Worm (Caenorhabditis elegans): Measurements from ENCODE around the gene M117.1.

DNA sequence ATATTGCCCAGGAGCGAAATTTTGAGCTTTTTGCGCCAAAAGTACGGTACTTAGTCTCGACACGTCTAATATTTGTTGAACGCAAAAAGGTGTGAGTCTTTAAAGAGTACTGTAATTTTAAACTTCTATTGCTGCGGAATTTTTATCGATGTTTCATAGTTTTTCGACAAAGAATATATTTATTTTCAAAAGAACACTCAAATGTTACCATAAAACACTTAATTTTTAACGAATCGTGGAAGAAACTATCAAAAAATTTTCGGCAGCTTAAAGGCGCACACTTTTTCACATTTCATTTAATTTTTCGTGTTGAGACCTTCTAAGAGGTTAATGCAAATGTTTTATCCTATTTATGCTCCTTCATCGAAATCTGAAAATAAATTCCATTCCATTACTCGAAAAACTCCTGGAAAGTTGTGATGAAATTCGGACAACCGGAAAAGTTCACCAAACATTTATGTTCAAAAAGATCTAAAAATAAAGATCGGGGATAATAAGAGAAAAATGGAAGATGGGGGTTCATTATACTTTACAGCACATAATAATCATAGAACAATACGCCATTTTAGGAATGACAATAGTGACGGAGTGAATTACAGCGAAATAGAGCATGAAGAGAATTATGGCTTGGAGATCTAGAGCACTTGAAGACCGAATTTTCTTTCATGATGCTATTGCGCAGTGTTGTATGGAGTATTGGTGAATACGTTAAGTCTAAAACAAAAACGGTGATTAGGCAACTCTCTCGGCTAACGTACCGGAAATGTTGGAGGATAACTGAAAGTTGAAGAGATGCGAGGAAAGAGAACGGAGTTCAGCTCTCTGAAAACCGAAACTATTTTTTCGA is 6.2 kb downstream of the M117.1 start:
- no peak for TF ChIP-seq ztf-11 (tag; optimal IDR thresholded peaks at IDR 0.05)
- TF ChIP-seq sem-4 (tag; optimal IDR thresholded peaks at IDR 0.05): peak; percentile 5
- TF ChIP-seq snpc-4 (tag; optimal IDR thresholded peaks at IDR 0.05): no peak
- no peak for TF ChIP-seq egl-27 (tag; optimal IDR thresholded peaks at IDR 0.05)
- TF ChIP-seq nhr-25 (tag; optimal IDR thresholded peaks at IDR 0.05): no peak
- no peak for TF ChIP-seq ztf-4 (tag; optimal IDR thresholded peaks at IDR 0.05)
